Fruit fly (Drosophila melanogaster): ENCODE measurements around the gene Caper.

Gene Caper

dm6 chr2L:7032517-7032951, at the start of gene Caper, which contains the start of gene Rab30:
Gene Caper, plus strand, starts transcription at chr2L:7032721.
Gene Rab30, minus strand, starts transcription at chr2L:7032606.
- TF ChIP-seq CG10348 (GFP tag; IDR thresholded peaks at IDR 0.05) = 0 out of 2 replicates have a peak, but pooled peaks have one; percentile 16
- no peak for TF ChIP-seq Pif1B (GFP tag; optimal IDR thresholded peaks at IDR 0.05)
- TF ChIP-seq CG4496 (GFP tag; IDR thresholded peaks at IDR 0.05) = peak; percentile 61
- TF ChIP-seq CG12605 (GFP tag; IDR thresholded peaks at IDR 0.05) = no peak
- peak; percentile 63 for TF ChIP-seq Ets98B (GFP tag; IDR thresholded peaks at IDR 0.05)
- TF ChIP-seq CG8159 (tag; optimal IDR thresholded peaks at IDR 0.05) = no peak
- TF ChIP-seq CG14655 (GFP tag; optimal IDR thresholded peaks at IDR 0.05) = no peak
- no peak for TF ChIP-seq CG9948 (tag; optimal IDR thresholded peaks at IDR 0.05)
- no peak for TF ChIP-seq Snoo (tag; optimal IDR thresholded peaks at IDR 0.05)
- TF ChIP-seq CG34367 (tag; optimal IDR thresholded peaks at IDR 0.05) = no peak
- no peak for TF ChIP-seq D1 (tag; optimal IDR thresholded peaks at IDR 0.05)
- no peak for TF ChIP-seq CG15710 (tag; optimal IDR thresholded peaks at IDR 0.05)

DNA sequence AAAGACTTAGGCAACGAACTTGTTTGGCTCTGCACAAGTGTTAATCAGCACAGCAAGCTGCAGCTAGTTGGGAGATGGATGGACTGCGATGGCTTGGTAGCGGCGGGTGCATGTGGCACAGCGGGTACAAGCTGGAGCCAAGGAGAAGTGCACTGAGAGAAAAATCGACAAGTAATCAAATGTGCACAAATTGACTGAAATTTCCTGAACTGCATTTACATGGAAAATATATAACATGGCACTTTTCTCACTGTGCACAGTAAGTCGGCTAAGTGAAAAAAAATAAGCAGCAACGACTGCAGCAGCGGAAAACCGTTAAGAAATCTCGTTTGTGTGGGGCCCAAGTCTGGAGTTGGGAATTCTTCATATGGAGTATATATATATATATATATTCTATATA, 41.4 kb upstream of the Caper start:
- TF ChIP-seq Pif1B (GFP tag; optimal IDR thresholded peaks at IDR 0.05) = peak; percentile 49
- no peak for TF ChIP-seq CG13204 (GFP tag; optimal IDR thresholded peaks at IDR 0.05)
- TF ChIP-seq CG34367 (tag; optimal IDR thresholded peaks at IDR 0.05) = peak; percentile 65
- peak; percentile 33 for TF ChIP-seq Snoo (tag; optimal IDR thresholded peaks at IDR 0.05)
- TF ChIP-seq D1 (tag; optimal IDR thresholded peaks at IDR 0.05) = no peak
- TF ChIP-seq CG15710 (tag; optimal IDR thresholded peaks at IDR 0.05) = peak; percentile 61
- peak; percentile 77 for TF ChIP-seq CG12605 (GFP tag; IDR thresholded peaks at IDR 0.05)
- peak; percentile 58 for TF ChIP-seq Pif1A (GFP tag; optimal IDR thresholded peaks at IDR 0.05)
- TF ChIP-seq CG8159 (tag; optimal IDR thresholded peaks at IDR 0.05) = peak; percentile 67
- TF ChIP-seq Ets98B (GFP tag; IDR thresholded peaks at IDR 0.05) = peak; percentile 88
- 0 out of 2 replicates have a peak, but pooled peaks have one; percentile 47 for TF ChIP-seq rn (GFP tag; IDR thresholded peaks at IDR 0.05)
- peak; percentile 83 for TF ChIP-seq CG32121 (GFP tag; IDR thresholded peaks at IDR 0.05)
- peak; percentile 23 for TF ChIP-seq gl (tag; optimal IDR thresholded peaks at IDR 0.05)
- peak; percentile 87 for TF ChIP-seq fd96Ca (GFP tag; IDR thresholded peaks at IDR 0.05)
- TF ChIP-seq CG14655 (GFP tag; optimal IDR thresholded peaks at IDR 0.05) = peak; percentile 76
- peak; percentile 56 for TF ChIP-seq CG17806 (tag; optimal IDR thresholded peaks at IDR 0.05)
- TF ChIP-seq CG4496 (GFP tag; IDR thresholded peaks at IDR 0.05) = peak; percentile 87
- TF ChIP-seq CG10348 (GFP tag; IDR thresholded peaks at IDR 0.05) = 0 out of 2 replicates have a peak, but pooled peaks have one; percentile 35
- peak; percentile 38 for TF ChIP-seq CG9948 (tag; optimal IDR thresholded peaks at IDR 0.05)
- peak; percentile 41 for TF ChIP-seq EcR (GFP tag; optimal IDR thresholded peaks at IDR 0.05)
- TF ChIP-seq CG8301 (tag; optimal IDR thresholded peaks at IDR 0.05) = peak; percentile 75

DNA sequence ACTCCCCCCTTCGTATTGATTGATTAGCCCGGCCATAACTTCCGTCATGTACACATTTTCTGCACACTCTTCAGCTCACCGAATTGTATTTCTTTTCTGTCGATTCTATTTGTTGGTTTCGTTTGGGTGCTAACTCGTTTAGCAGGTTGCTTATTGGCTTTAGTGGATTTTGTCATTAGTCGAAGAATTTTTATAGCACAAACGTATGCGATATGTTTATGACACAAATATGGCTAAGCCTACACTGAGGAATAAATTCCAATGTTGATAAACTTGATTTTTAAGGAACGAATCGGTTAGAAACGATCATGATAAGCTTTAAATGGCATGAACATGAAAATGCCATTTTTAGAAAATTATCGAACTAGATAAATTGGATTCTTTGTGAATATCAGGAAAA, 33.8 kb upstream of the Caper start:
- no peak for TF ChIP-seq Pif1B (GFP tag; optimal IDR thresholded peaks at IDR 0.05)
- no peak for TF ChIP-seq CG9948 (tag; optimal IDR thresholded peaks at IDR 0.05)
- TF ChIP-seq CG13204 (GFP tag; optimal IDR thresholded peaks at IDR 0.05) = no peak
- no peak for TF ChIP-seq CG8159 (tag; optimal IDR thresholded peaks at IDR 0.05)
- no peak for TF ChIP-seq Pif1A (GFP tag; optimal IDR thresholded peaks at IDR 0.05)
- TF ChIP-seq fd96Ca (GFP tag; IDR thresholded peaks at IDR 0.05) = no peak
- no peak for TF ChIP-seq CG32121 (GFP tag; IDR thresholded peaks at IDR 0.05)
- no peak for TF ChIP-seq rn (GFP tag; IDR thresholded peaks at IDR 0.05)
- TF ChIP-seq CG34367 (tag; optimal IDR thresholded peaks at IDR 0.05) = no peak
- no peak for TF ChIP-seq CG12605 (GFP tag; IDR thresholded peaks at IDR 0.05)
- no peak for TF ChIP-seq CG15710 (tag; optimal IDR thresholded peaks at IDR 0.05)
- no peak for TF ChIP-seq Ets98B (GFP tag; IDR thresholded peaks at IDR 0.05)
- TF ChIP-seq CG14655 (GFP tag; optimal IDR thresholded peaks at IDR 0.05) = no peak

dm6 chr2L:7004304-7004703, 28.2 kb upstream of the Caper start:
- TF ChIP-seq EcR (GFP tag; optimal IDR thresholded peaks at IDR 0.05) = peak; percentile 50
- no peak for TF ChIP-seq CG8159 (tag; optimal IDR thresholded peaks at IDR 0.05)

dm6 chr2L:7005489-7005888, 27.0 kb upstream of the Caper start:
- TF ChIP-seq CG14655 (GFP tag; optimal IDR thresholded peaks at IDR 0.05) (no peak), EcR (GFP tag; optimal IDR thresholded peaks at IDR 0.05) (peak; percentile 20)

- TF ChIP-seq Pif1B (GFP tag; optimal IDR thresholded peaks at IDR 0.05) (no peak), CG4496 (GFP tag; IDR thresholded peaks at IDR 0.05) (no peak), D1 (tag; optimal IDR thresholded peaks at IDR 0.05) (no peak), CG10348 (GFP tag; IDR thresholded peaks at IDR 0.05) (no peak), Pif1A (GFP tag; optimal IDR thresholded peaks at IDR 0.05) (no peak), CG14655 (GFP tag; optimal IDR thresholded peaks at IDR 0.05) (no peak), CG8301 (tag; optimal IDR thresholded peaks at IDR 0.05) (no peak), CG8159 (tag; optimal IDR thresholded peaks at IDR 0.05) (no peak)
These were observed 25.0 kb upstream of the Caper start for dm6 chr2L:7007564-7007963.

DNA sequence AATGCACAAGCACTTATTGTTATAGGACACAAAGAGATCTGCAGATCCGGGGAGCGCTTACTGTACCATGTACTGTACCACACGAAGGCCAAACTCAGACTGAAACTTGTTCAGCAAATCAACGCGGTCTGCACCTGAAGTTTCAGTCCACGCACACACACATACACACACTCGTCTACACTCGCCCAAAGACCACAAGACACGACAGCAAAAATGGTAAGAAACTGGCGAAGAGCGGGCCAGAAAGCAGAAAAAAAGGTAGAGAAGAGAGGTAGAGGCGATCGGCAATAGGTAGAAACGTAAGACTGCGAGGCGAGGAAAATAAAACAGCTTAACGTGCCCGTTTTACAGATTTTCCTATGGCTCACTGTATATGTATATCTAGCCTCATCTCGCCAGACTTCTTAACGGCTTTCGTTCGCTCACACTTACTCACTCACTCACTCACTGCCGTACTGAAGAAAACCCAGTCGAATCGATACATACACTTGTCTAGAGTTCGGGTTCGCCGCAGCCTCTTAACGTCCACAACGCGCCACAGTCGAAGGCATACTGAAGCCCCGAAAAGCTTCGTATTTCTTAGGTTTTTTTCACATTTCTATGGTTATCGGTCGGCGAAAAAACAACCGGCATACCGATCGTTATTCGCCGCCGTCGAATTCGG, 22.6 kb upstream of the Caper start, which contains the start of gene uif:
Gene uif (minus strand): TSS at position 553 of the 664 bp plus-strand sequence.
- TF ChIP-seq CG32121 (GFP tag; IDR thresholded peaks at IDR 0.05) (no peak), EcR (GFP tag; optimal IDR thresholded peaks at IDR 0.05) (peak; percentile 33), CG12605 (GFP tag; IDR thresholded peaks at IDR 0.05) (no peak), Ets98B (GFP tag; IDR thresholded peaks at IDR 0.05) (peak; percentile 53; the same call in 1 of the 2 replicates), CG34367 (tag; optimal IDR thresholded peaks at IDR 0.05) (no peak), CG10348 (GFP tag; IDR thresholded peaks at IDR 0.05) (no peak), CG13204 (GFP tag; optimal IDR thresholded peaks at IDR 0.05) (peak; percentile 26), Pif1B (GFP tag; optimal IDR thresholded peaks at IDR 0.05) (no peak), fd96Ca (GFP tag; IDR thresholded peaks at IDR 0.05) (peak; percentile 28; the same call in 1 of the 3 replicates), gl (tag; optimal IDR thresholded peaks at IDR 0.05) (no peak), rn (GFP tag; IDR thresholded peaks at IDR 0.05) (no peak), CG17806 (tag; optimal IDR thresholded peaks at IDR 0.05) (no peak), Snoo (tag; optimal IDR thresholded peaks at IDR 0.05) (no peak), CG9948 (tag; optimal IDR thresholded peaks at IDR 0.05) (no peak), CG14655 (GFP tag; optimal IDR thresholded peaks at IDR 0.05) (no peak), CG8159 (tag; optimal IDR thresholded peaks at IDR 0.05) (peak; percentile 8), CG4496 (GFP tag; IDR thresholded peaks at IDR 0.05) (0 out of 3 replicates have a peak, but pooled peaks have one; percentile 21), D1 (tag; optimal IDR thresholded peaks at IDR 0.05) (no peak), Pif1A (GFP tag; optimal IDR thresholded peaks at IDR 0.05) (no peak), CG15710 (tag; optimal IDR thresholded peaks at IDR 0.05) (no peak), CG8301 (tag; optimal IDR thresholded peaks at IDR 0.05) (no peak)

Data from whole organism, pupa.